Fruit fly (Drosophila melanogaster): ENCODE measurements around the gene Ets21C.
A peak's percentile ranks its signal among the peaks of the same experiment; 100 is the strongest.

DNA sequence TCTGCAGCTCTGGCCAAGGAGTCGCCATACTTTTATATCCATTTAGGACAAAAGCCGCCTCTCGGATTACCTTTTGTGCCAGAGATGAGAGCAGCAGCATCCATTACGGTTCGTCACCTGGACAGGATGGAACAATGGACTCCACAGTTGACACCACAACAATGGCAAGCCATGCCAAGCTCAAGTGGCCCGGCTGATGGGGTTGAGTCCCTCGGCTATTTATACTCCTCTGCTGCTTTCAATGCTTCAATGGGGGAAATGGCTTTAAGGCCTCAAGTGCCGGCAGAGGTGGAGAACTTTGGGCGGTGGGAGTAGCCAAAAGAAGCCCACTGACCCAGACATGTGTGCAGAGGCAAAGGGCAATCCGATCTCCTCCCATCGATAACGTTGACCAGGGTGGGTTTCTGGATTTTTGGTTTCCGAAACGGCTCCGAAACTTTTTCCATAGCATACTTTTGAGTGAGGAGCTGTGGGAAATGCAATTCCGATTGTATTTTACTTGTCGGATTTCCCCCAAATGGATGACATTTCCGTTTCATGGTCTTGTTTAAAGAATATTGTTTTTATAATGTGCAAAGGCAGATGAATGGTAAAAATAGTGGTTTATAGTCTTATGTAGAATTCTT is 23.9 kb upstream of the Ets21C start, which contains the start of gene Ptth:
- TF ChIP-seq EcR (GFP tag; optimal IDR thresholded peaks at IDR 0.05) (no peak), CG34367 (tag; optimal IDR thresholded peaks at IDR 0.05) (no peak), Pif1A (GFP tag; optimal IDR thresholded peaks at IDR 0.05) (no peak), CG12605 (GFP tag; IDR thresholded peaks at IDR 0.05) (no peak), fd96Ca (GFP tag; IDR thresholded peaks at IDR 0.05) (no peak), Snoo (tag; optimal IDR thresholded peaks at IDR 0.05) (no peak), CG4496 (GFP tag; IDR thresholded peaks at IDR 0.05) (0 out of 3 replicates have a peak, but pooled peaks have one; percentile 16), CG13204 (GFP tag; optimal IDR thresholded peaks at IDR 0.05) (no peak), Pif1B (GFP tag; optimal IDR thresholded peaks at IDR 0.05) (no peak), CG8159 (tag; optimal IDR thresholded peaks at IDR 0.05) (no peak)

Measured in whole organism, pupa.